Fruit fly (Drosophila melanogaster): ENCODE data around the gene vn.
A peak's percentile ranks its signal among the peaks of the same experiment; 100 is the strongest.

The vn gene

dm6 chr3L:5809201-5809584 is 36.3 kb downstream of the vn start (continued):
- TF ChIP-seq CG18262 (tag; optimal IDR thresholded peaks at IDR 0.05), result peak; percentile 74
- TF ChIP-seq bab2 (GFP tag; optimal IDR thresholded peaks at IDR 0.05), result peak; percentile 12
- peak; percentile 18; the same call in 1 of the 3 replicates for TF ChIP-seq tgo (GFP tag; IDR thresholded peaks at IDR 0.05)
- TF ChIP-seq CG6854 (GFP tag; optimal IDR thresholded peaks at IDR 0.05), result peak; percentile 25
- no peak for TF ChIP-seq D19A (tag; optimal IDR thresholded peaks at IDR 0.05)
- peak; percentile 64 for TF ChIP-seq CG11504 (tag; optimal IDR thresholded peaks at IDR 0.05)
- TF ChIP-seq C15 (GFP tag; IDR thresholded peaks at IDR 0.05), result no peak
- no peak for TF ChIP-seq vfl (GFP tag; optimal IDR thresholded peaks at IDR 0.05)
- TF ChIP-seq Sox102F (GFP tag; optimal IDR thresholded peaks at IDR 0.05), result peak; percentile 45
- no peak for TF ChIP-seq TFAM (GFP tag; optimal IDR thresholded peaks at IDR 0.05)
- TF ChIP-seq Six4 (GFP tag; optimal IDR thresholded peaks at IDR 0.05), result no peak
- TF ChIP-seq Hr39 (optimal IDR thresholded peaks at IDR 0.05), result no peak
- no peak for TF ChIP-seq CG8388 (GFP tag; optimal IDR thresholded peaks at IDR 0.05)
- no peak for TF ChIP-seq CG15479 (GFP tag; optimal IDR thresholded peaks at IDR 0.05)
- no peak for TF ChIP-seq bbx (GFP tag; IDR thresholded peaks at IDR 0.05; ENCODE audit: partially characterized antibody)
- no peak for TF ChIP-seq gcm2 (GFP tag; optimal IDR thresholded peaks at IDR 0.05)
- TF ChIP-seq sug (tag; optimal IDR thresholded peaks at IDR 0.05), result no peak
- no peak for TF ChIP-seq CG10654 (GFP tag; optimal IDR thresholded peaks at IDR 0.05)
- TF ChIP-seq CG7556 (GFP tag; optimal IDR thresholded peaks at IDR 0.05), result peak; percentile 53
- TF ChIP-seq CG9727 (GFP tag; optimal IDR thresholded peaks at IDR 0.05), result peak; percentile 39
- TF ChIP-seq HmgD (GFP tag; optimal IDR thresholded peaks at IDR 0.05), result no peak
- no peak for TF ChIP-seq D (optimal IDR thresholded peaks at IDR 0.05)
- TF ChIP-seq D (GFP tag; optimal IDR thresholded peaks at IDR 0.05), result peak; percentile 36
- no peak for TF ChIP-seq Lpt (GFP tag; optimal IDR thresholded peaks at IDR 0.05)
- TF ChIP-seq CG11696 (GFP tag; IDR thresholded peaks at IDR 0.05), result 0 out of 2 replicates have a peak, but pooled peaks have one; percentile 25
- TF ChIP-seq CG7786 (GFP tag; optimal IDR thresholded peaks at IDR 0.05), result no peak
- TF ChIP-seq zen2 (GFP tag; IDR thresholded peaks at IDR 0.05; ENCODE audit: partially characterized antibody), result no peak
- no peak for TF ChIP-seq Chrac-16 (GFP tag; optimal IDR thresholded peaks at IDR 0.05)
- no peak for TF ChIP-seq prd (optimal IDR thresholded peaks at IDR 0.05)
- no peak for TF ChIP-seq prd (GFP tag; IDR thresholded peaks at IDR 0.05)
- no peak for TF ChIP-seq tap (tag; optimal IDR thresholded peaks at IDR 0.05)
- no peak for TF ChIP-seq hb (GFP tag; IDR thresholded peaks at IDR 0.05; ENCODE audit: partially characterized antibody)
- TF ChIP-seq Meics (GFP tag; optimal IDR thresholded peaks at IDR 0.05), result peak; percentile 18
- TF ChIP-seq Stat92E (GFP tag; optimal IDR thresholded peaks at IDR 0.05), result no peak
- TF ChIP-seq org-1 (GFP tag; optimal IDR thresholded peaks at IDR 0.05), result peak; percentile 16
- TF ChIP-seq bsh (GFP tag; optimal IDR thresholded peaks at IDR 0.05), result peak in 1 of 2 experiments; percentile 29
- TF ChIP-seq CG9876 (GFP tag; optimal IDR thresholded peaks at IDR 0.05), result no peak
- no peak for TF ChIP-seq fru (optimal IDR thresholded peaks at IDR 0.05)
- peak; percentile 71 for TF ChIP-seq CG2678 (tag; optimal IDR thresholded peaks at IDR 0.05)
- TF ChIP-seq CG14667 (GFP tag; IDR thresholded peaks at IDR 0.05), result no peak
- no peak for TF ChIP-seq CG12236 (GFP tag; optimal IDR thresholded peaks at IDR 0.05)
- peak in 1 of 3 experiments; percentile 48 for TF ChIP-seq lola (GFP tag; optimal IDR thresholded peaks at IDR 0.05)
- peak; percentile 49 for TF ChIP-seq CG2712 (tag; optimal IDR thresholded peaks at IDR 0.05)
- TF ChIP-seq grau (tag; optimal IDR thresholded peaks at IDR 0.05), result peak; percentile 18
- TF ChIP-seq Med (GFP tag), result no peak
- TF ChIP-seq onecut (GFP tag; IDR thresholded peaks at IDR 0.05), result no peak
- TF ChIP-seq CG12659 (GFP tag; optimal IDR thresholded peaks at IDR 0.05), result peak; percentile 3
- TF ChIP-seq phol (tag; optimal IDR thresholded peaks at IDR 0.05), result peak; percentile 36
- TF ChIP-seq CG14710 (tag; optimal IDR thresholded peaks at IDR 0.05), result peak; percentile 38
- no peak for TF ChIP-seq Scr (GFP tag; IDR thresholded peaks at IDR 0.05; ENCODE audit: partially characterized antibody)
- no peak for TF ChIP-seq Nf-YB (GFP tag; optimal IDR thresholded peaks at IDR 0.05)
- TF ChIP-seq her (GFP tag; optimal IDR thresholded peaks at IDR 0.05), result no peak

All from whole organism, embryonic.